Worm (Caenorhabditis elegans): ENCODE measurements around the gene mig-23.

DNA sequence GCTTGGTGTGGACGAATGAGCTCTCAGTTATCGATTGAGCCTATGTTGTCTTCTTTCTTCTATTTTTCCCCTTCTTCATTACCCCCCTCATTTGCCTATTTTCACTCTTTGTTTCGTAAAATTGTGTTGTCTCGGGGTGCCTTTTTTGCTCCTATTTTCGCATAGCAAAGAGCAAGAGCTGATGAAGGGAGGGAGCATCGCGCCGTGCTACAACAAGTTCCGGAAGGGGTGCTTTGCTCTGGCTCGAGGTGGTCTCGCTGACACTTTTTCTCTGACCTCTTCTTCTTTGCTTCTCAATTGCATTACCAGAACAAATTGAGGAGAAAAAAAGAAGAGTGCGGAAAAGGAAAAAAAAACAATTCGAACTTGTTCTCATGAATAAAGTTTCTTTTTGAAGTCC lies 52.7 kb downstream of the mig-23 start:
- TF ChIP-seq ztf-4 (tag; optimal IDR thresholded peaks at IDR 0.05) (no peak), ztf-11 (tag; optimal IDR thresholded peaks at IDR 0.05) (no peak), nhr-19 (GFP tag; conservative IDR thresholded peaks at IDR 0.05) (no peak), nhr-28 (tag; optimal IDR thresholded peaks at IDR 0.05) (no peak), ces-1 (GFP tag; optimal IDR thresholded peaks at IDR 0.05) (no peak), lin-13 (GFP tag; optimal IDR thresholded peaks at IDR 0.05) (no peak), egl-27 (tag; optimal IDR thresholded peaks at IDR 0.05) (no peak), unc-130 (tag; optimal IDR thresholded peaks at IDR 0.05) (no peak), sup-37 (GFP tag; optimal IDR thresholded peaks at IDR 0.05) (no peak), skn-1 (tag; optimal IDR thresholded peaks at IDR 0.05) (no peak), lin-39 (tag; optimal IDR thresholded peaks at IDR 0.05) (no peak), nhr-12 (tag; optimal IDR thresholded peaks at IDR 0.05) (no peak), fkh-8 (tag; optimal IDR thresholded peaks at IDR 0.05) (no peak), dpl-1 (GFP tag; optimal IDR thresholded peaks at IDR 0.05) (no peak)
